Worm (Caenorhabditis elegans): ENCODE measurements around the gene srh-135.

Gene srh-135

ce11 chrII:10248355-10249041 is 21.6 kb upstream of the srh-135 start, which contains the start of gene atad-3 (continued):
- TF ChIP-seq F23B12.7 (tag; optimal IDR thresholded peaks at IDR 0.05; ENCODE audit: insufficient read depth) = peak; percentile 34
- peak; percentile 81 for TF ChIP-seq madf-6 (GFP tag; IDR thresholded peaks at IDR 0.05)
- peak; percentile 95 for TF ChIP-seq attf-5 (GFP tag; optimal IDR thresholded peaks at IDR 0.05)
- TF ChIP-seq repo-1 (tag; optimal IDR thresholded peaks at IDR 0.05) = no peak
- TF ChIP-seq mel-28 (tag; optimal IDR thresholded peaks at IDR 0.05; ENCODE audit: borderline replicate concordance) = no peak
- no peak for TF ChIP-seq F55B11.4 (tag; optimal IDR thresholded peaks at IDR 0.05; ENCODE audit: borderline replicate concordance, insufficient read depth)
- peak; percentile 64 for TF ChIP-seq atf-7 (tag; optimal IDR thresholded peaks at IDR 0.05)
- peak; percentile 98 for TF ChIP-seq ztf-18 (tag; optimal IDR thresholded peaks at IDR 0.05)
- peak; percentile 63; the same call in 1 of the 2 replicates for TF ChIP-seq attf-6 (GFP tag; IDR thresholded peaks at IDR 0.05)
- peak; percentile 95 for TF ChIP-seq mcd-1 (GFP tag; IDR thresholded peaks at IDR 0.05)
- TF ChIP-seq T07F8.4 (tag; optimal IDR thresholded peaks at IDR 0.05) = peak; percentile 36
- TF ChIP-seq madf-8 (GFP tag; conservative IDR thresholded peaks at IDR 0.05) = peak; percentile 77

- 0 out of 2 replicates have a peak, but pooled peaks have one; percentile 39 for TF ChIP-seq lir-1 (GFP tag; conservative IDR thresholded peaks at IDR 0.05)
- TF ChIP-seq K11D2.4 (GFP tag; IDR thresholded peaks at IDR 0.05) = 0 out of 2 replicates have a peak, but pooled peaks have one; percentile 44
- 0 out of 2 replicates have a peak, but pooled peaks have one; percentile 14 for TF ChIP-seq madf-8 (GFP tag; conservative IDR thresholded peaks at IDR 0.05)
- peak; percentile 90 for TF ChIP-seq ceh-100 (GFP tag; IDR thresholded peaks at IDR 0.05)
- peak; percentile 15; the same call in 1 of the 2 replicates for TF ChIP-seq D2030.7 (GFP tag; IDR thresholded peaks at IDR 0.05)
- peak; percentile 75 for TF ChIP-seq F33H1.4 (GFP tag; IDR thresholded peaks at IDR 0.05)
- TF ChIP-seq egrh-3 (GFP tag; IDR thresholded peaks at IDR 0.05) = peak; percentile 67
These were observed 20.8 kb upstream of the srh-135 start, which contains the start of gene nrde-2 for ce11 chrII:10247594-10248283. Gene nrde-2, minus strand, starts transcription at chrII:10247638.

DNA sequence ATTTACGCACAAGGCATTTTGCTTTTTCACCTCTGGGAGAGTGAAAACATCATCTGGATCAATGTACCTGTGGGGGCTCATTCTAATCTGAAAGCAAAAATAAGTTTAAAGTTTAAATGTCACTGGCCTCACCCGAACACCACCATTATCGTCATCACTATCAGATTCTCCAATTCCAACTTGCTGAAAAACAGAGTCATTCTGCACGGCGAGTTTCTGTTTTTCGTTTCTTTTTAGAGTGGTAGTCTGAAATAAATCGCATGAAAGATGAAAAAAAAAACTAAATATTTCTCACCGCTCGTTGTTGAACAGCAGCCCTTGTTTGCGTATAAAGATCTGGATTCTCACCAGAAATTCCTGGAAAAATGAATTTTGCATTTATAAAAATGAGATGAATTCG is 20.2 kb upstream of the srh-135 start:
- peak; percentile 67; the same call in 1 of the 2 replicates for TF ChIP-seq madf-3 (GFP tag; IDR thresholded peaks at IDR 0.05)
- 0 out of 2 replicates have a peak, but pooled peaks have one; percentile 7 for TF ChIP-seq ekl-4 (GFP tag; IDR thresholded peaks at IDR 0.05)
- TF ChIP-seq rec-8 (tag; optimal IDR thresholded peaks at IDR 0.05) = no peak
- TF ChIP-seq snpc-3.4 (tag; optimal IDR thresholded peaks at IDR 0.05) = peak; percentile 8
- TF ChIP-seq rpc-1 (optimal IDR thresholded peaks at IDR 0.05) = no peak
- TF ChIP-seq rpc-1 (tag; optimal IDR thresholded peaks at IDR 0.05) = no peak
- TF ChIP-seq snpc-1.3 (tag; optimal IDR thresholded peaks at IDR 0.05; ENCODE audit: insufficient read depth) = no peak
- TF ChIP-seq madf-6 (GFP tag; IDR thresholded peaks at IDR 0.05) = peak; percentile 51
- peak; percentile 41; the same call in 1 of the 2 replicates for TF ChIP-seq ceh-40 (GFP tag; IDR thresholded peaks at IDR 0.05)
- TF ChIP-seq F10E7.11 (tag; optimal IDR thresholded peaks at IDR 0.05) = peak; percentile 43
- no peak for TF ChIP-seq C17E4.6 (GFP tag; IDR thresholded peaks at IDR 0.05)
- TF ChIP-seq madf-8 (GFP tag; conservative IDR thresholded peaks at IDR 0.05) = no peak
- 0 out of 2 replicates have a peak, but pooled peaks have one; percentile 17 for TF ChIP-seq Y53G8AR.9 (GFP tag; conservative IDR thresholded peaks at IDR 0.05)
- peak; percentile 30; the same call in 1 of the 2 replicates for TF ChIP-seq Y95B8A.8 (GFP tag; IDR thresholded peaks at IDR 0.05)
- TF ChIP-seq B0336.3 (GFP tag; IDR thresholded peaks at IDR 0.05) = peak; percentile 15; the same call in 1 of the 2 replicates
- TF ChIP-seq aptf-3 (GFP tag; IDR thresholded peaks at IDR 0.05) = 0 out of 2 replicates have a peak, but pooled peaks have one; percentile 10
- no peak for TF ChIP-seq cebp-1 (GFP tag; IDR thresholded peaks at IDR 0.05)
- TF ChIP-seq cebp-1 (tag; optimal IDR thresholded peaks at IDR 0.05) = peak; percentile 13
- 0 out of 2 replicates have a peak, but pooled peaks have one; percentile 42 for TF ChIP-seq egl-18 (GFP tag; IDR thresholded peaks at IDR 0.05)
- no peak for TF ChIP-seq egl-44 (GFP tag; IDR thresholded peaks at IDR 0.05)
- TF ChIP-seq F49E8.2 (tag; optimal IDR thresholded peaks at IDR 0.05; ENCODE audit: insufficient read depth) = peak; percentile 52
- peak; percentile 70; the same call in 1 of the 2 replicates for TF ChIP-seq ceh-58 (GFP tag; IDR thresholded peaks at IDR 0.05)
- 0 out of 2 replicates have a peak, but pooled peaks have one; percentile 53 for TF ChIP-seq bed-1 (GFP tag; IDR thresholded peaks at IDR 0.05)
- no peak for TF ChIP-seq snpc-4 (GFP tag; optimal IDR thresholded peaks at IDR 0.05)
- TF ChIP-seq snpc-4 (tag; optimal IDR thresholded peaks at IDR 0.05) = no peak
- TF ChIP-seq ceh-100 (GFP tag; IDR thresholded peaks at IDR 0.05) = no peak
